Worm (Caenorhabditis elegans): ENCODE data around the gene tomm-7.

- TF ChIP-seq hmg-20 (GFP tag; IDR thresholded peaks at IDR 0.05) (no peak), dox-1 (GFP tag; IDR thresholded peaks at IDR 0.05) (no peak), madf-3 (GFP tag; IDR thresholded peaks at IDR 0.05) (no peak), rcor-1 (GFP tag; IDR thresholded peaks at IDR 0.05) (no peak), pha-4 (tag; optimal IDR thresholded peaks at IDR 0.05) (no peak), mes-4 (tag; optimal IDR thresholded peaks at IDR 0.05) (no peak), lag-1 (GFP tag; IDR thresholded peaks at IDR 0.05) (no peak), ceh-100 (GFP tag; IDR thresholded peaks at IDR 0.05) (no peak), die-1 (tag; optimal IDR thresholded peaks at IDR 0.05) (no peak), pbrm-1 (GFP tag; IDR thresholded peaks at IDR 0.05) (no peak), nhr-179 (tag; optimal IDR thresholded peaks at IDR 0.05) (no peak), B0336.3 (GFP tag; IDR thresholded peaks at IDR 0.05) (no peak), mcd-1 (GFP tag; IDR thresholded peaks at IDR 0.05) (no peak), ets-4 (GFP tag; optimal IDR thresholded peaks at IDR 0.05) (no peak)
Measured at ce11 chrIII:7857142-7857541, 2.3 kb upstream of the tomm-7 start, which contains the start of gene tag-307.
